Fruit fly (Drosophila melanogaster): ENCODE measurements around the gene CG6149.

DNA sequence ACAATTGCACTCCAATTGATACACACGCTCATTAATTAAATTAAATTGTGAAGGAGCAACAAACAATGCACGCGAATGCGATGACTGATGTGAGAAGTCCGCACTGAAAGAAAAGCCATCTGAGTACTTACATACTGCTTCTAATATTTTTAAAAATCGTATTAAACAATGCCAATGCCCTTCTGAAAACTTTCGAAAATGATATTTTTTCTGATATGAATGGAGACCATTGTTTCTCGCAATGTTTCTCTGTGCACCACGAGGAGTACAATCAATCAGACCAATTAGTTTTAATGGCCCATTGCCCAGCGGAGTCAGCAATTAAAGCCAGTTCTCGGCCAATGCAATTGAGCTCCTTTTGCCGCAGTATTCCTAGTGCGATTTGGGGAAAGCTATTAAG lies 2.1 kb downstream of the CG6149 start:
- TF ChIP-seq Mnt (GFP tag; optimal IDR thresholded peaks at IDR 0.05): no peak
- TF ChIP-seq kay (GFP tag; ENCODE audit: borderline replicate concordance): no peak
- no peak for TF ChIP-seq pad (GFP tag; optimal IDR thresholded peaks at IDR 0.05)
- TF ChIP-seq CG1620 (GFP tag; optimal IDR thresholded peaks at IDR 0.05): no peak
- no peak for TF ChIP-seq CG5204 (GFP tag; optimal IDR thresholded peaks at IDR 0.05)
- no peak for TF ChIP-seq CG14711 (tag; optimal IDR thresholded peaks at IDR 0.05)
- no peak for TF ChIP-seq bab1 (GFP tag; optimal IDR thresholded peaks at IDR 0.05)
- no peak for TF ChIP-seq CG7101 (tag; optimal IDR thresholded peaks at IDR 0.05)
- TF ChIP-seq cnc (optimal IDR thresholded peaks at IDR 0.05): no peak
- TF ChIP-seq Clk (GFP tag; optimal IDR thresholded peaks at IDR 0.05): no peak
- TF ChIP-seq CG33017 (tag; optimal IDR thresholded peaks at IDR 0.05): no peak
